Worm (Caenorhabditis elegans) whole organism, late embryonic: ENCODE measurements around the gene K04C1.3.

Experiments
- dve-1 ChIP-seq: sonication (generic microtip); optimal IDR thresholded peaks from 2 replicates; lab custom pipeline; 2017; ENCODE audit warnings: antibody characterized with exemption, mild to moderate bottlenecking, missing genetic modification characterization, missing compliant biosample characterization
- fkh-10 ChIP-seq: fragments of 150-350 bp; optimal IDR thresholded peaks from 2 replicates; lab custom pipeline; 2014; ENCODE audit warnings: missing biosample characterization, missing genetic modification reagents, missing genetic modification characterization

DNA sequence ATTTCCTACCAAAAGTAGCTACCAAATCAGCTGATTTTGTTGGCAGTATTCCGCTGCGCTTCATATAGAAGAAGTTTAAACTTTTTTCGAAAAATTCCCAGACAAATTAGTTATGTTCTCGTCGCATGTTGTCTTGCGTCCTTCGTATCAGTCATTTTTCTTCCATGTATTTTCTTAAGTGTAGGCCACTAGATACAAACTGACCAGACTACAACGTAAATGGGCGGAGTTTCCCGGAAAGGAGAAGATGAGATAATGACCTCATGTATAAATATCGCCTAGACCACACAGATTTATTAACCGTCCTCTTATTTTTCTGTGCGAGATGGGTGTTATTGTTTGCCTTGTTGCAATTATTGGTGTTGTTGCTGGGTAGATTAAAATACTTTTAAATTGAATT is 17.9 kb downstream of the K04C1.3 start, which contains the start of gene cyp-13B2:
- TF ChIP-seq dve-1 (tag; lab: Kevin White, UChicago) (no peak), fkh-10 (GFP tag; lab: Kevin White, UChicago) (no peak)
